Worm (Caenorhabditis elegans) whole organism, young adult: ENCODE data around the gene R193.6.

Experiments
- F55B11.4 ChIP-seq: sonication (generic microtip); optimal IDR thresholded peaks from 2 replicates; lab custom pipeline; 2016; ENCODE audit warnings: missing compliant biosample characterization, missing genetic modification characterization, borderline replicate concordance; ENCODE audit not compliant: insufficient read depth
- K12H6.12 ChIP-seq: fragments of 200-800 bp; sonication (Bioruptor generic); optimal IDR thresholded peaks from 2 replicates; lab custom pipeline; 2018; ENCODE audit warnings: mild to moderate bottlenecking, missing genetic modification characterization, missing compliant biosample characterization
- T26A5.8 ChIP-seq: sonication (generic microtip); optimal IDR thresholded peaks from 2 replicates; lab custom pipeline; 2016; ENCODE audit warnings: missing genetic modification characterization, missing compliant biosample characterization
- lin-54 ChIP-seq: fragments of 200-800 bp; sonication (Bioruptor generic); optimal IDR thresholded peaks from 2 replicates; lab custom pipeline; 2018; ENCODE audit warnings: mild to moderate bottlenecking, missing genetic modification characterization, missing compliant biosample characterization
- unc-130 ChIP-seq: sonication (generic microtip); optimal IDR thresholded peaks from 2 replicates; lab custom pipeline; 2016; ENCODE audit warnings: missing genetic modification reagents, missing genetic modification characterization, missing compliant biosample characterization

DNA sequence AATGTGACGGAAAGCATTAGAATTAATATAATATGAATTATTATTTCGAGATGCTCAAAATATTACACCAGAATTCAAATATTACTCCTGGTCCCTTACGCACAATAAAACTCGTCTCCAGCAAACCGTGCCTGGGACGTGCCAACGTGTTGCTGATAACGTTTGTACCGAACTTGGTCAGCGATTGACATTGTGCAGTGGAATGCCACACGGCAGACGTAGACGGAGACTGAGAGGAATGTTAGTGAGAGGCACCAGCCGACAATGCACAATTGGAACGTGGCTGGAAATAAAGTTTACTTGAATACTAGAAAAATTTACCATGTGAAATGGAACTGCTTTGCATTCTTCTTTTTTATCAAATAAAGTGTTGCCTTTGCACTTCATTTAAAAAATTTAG is 31.3 kb upstream of the R193.6 start:
- TF ChIP-seq unc-130 (GFP tag; lab: Kevin White, UChicago), result no peak
- TF ChIP-seq F55B11.4 (tag; lab: Kevin White, UChicago), result no peak
- no peak for TF ChIP-seq K12H6.12
- no peak for TF ChIP-seq lin-54 (GFP tag; lab: Kevin White, UChicago)
- TF ChIP-seq T26A5.8 (tag; lab: Kevin White, UChicago), result no peak
